Fruit fly (Drosophila melanogaster) whole organism, prepupa: ENCODE results near the gene Gr63a.

ENCODE experiments used
- Blimp-1 ChIP-seq: fragments of 200-800 bp; sonication (Bioruptor generic); optimal IDR thresholded peaks from 3 replicates; lab custom pipeline; 2017; ENCODE audit warnings: missing biosample characterization, missing genetic modification characterization, mild to moderate bottlenecking, moderate library complexity, missing genetic modification reagents
- CG10631 ChIP-seq: fragments of 200-800 bp; sonication (Bioruptor generic); optimal IDR thresholded peaks from 2 replicates; lab custom pipeline; 2016; ENCODE audit warnings: missing biosample characterization, missing genetic modification characterization
- CG10669 ChIP-seq: fragments of 200-800 bp; sonication (Bioruptor generic); optimal IDR thresholded peaks from 3 replicates; lab custom pipeline; 2018; ENCODE audit warnings: missing biosample characterization, mild to moderate bottlenecking, missing genetic modification characterization, moderate library complexity
- CG11762 ChIP-seq: fragments of 200-800 bp; sonication (Bioruptor generic); optimal IDR thresholded peaks from 3 replicates; lab custom pipeline; 2016; ENCODE audit warnings: missing biosample characterization, missing genetic modification characterization; ENCODE audit not compliant: insufficient read depth
- CG11902 ChIP-seq: fragments of 200-800 bp; sonication (Bioruptor generic); optimal IDR thresholded peaks from 3 replicates; lab custom pipeline; 2016; ENCODE audit warnings: missing biosample characterization, missing genetic modification characterization
- CG15336 ChIP-seq: fragments of 200-800 bp; sonication (Bioruptor generic); IDR thresholded peaks from 2 replicates; pipeline ENCODE4 v1.3.6; 2022; ENCODE audit warnings: missing biosample characterization, missing genetic modification characterization
- CG1621 ChIP-seq: fragments of 200-800 bp; sonication (Bioruptor generic); optimal IDR thresholded peaks from 3 replicates; lab custom pipeline; 2018; ENCODE audit warnings: missing biosample characterization, mild to moderate bottlenecking, missing genetic modification characterization
- CG16779 ChIP-seq: fragments of 200-800 bp; sonication (Bioruptor generic); optimal IDR thresholded peaks from 3 replicates; lab custom pipeline; 2017; ENCODE audit warnings: missing biosample characterization, mild to moderate bottlenecking, missing genetic modification characterization
- CG3032 ChIP-seq: fragments of 200-800 bp; optimal IDR thresholded peaks from 2 replicates; lab custom pipeline; 2019; ENCODE audit warnings: missing biosample characterization, mild to moderate bottlenecking, missing genetic modification characterization, moderate library complexity
- CG32006 ChIP-seq: fragments of 200-800 bp; sonication (Bioruptor generic); optimal IDR thresholded peaks from 3 replicates; lab custom pipeline; 2017; ENCODE audit warnings: missing biosample characterization, mild to moderate bottlenecking, missing genetic modification characterization
- CG34406 ChIP-seq: fragments of 200-800 bp; sonication (Bioruptor generic); optimal IDR thresholded peaks from 3 replicates; lab custom pipeline; 2016; ENCODE audit warnings: missing biosample characterization, missing genetic modification characterization
- CG3919 ChIP-seq: fragments of 200-800 bp; sonication (Bioruptor generic); optimal IDR thresholded peaks from 3 replicates; lab custom pipeline; 2016; ENCODE audit warnings: missing biosample characterization, missing genetic modification characterization
- CG6163 ChIP-seq: fragments of 200-800 bp; sonication (Bioruptor generic); IDR thresholded peaks from 3 replicates; pipeline ENCODE4 v1.3.6; 2022; ENCODE audit warnings: missing biosample characterization, missing genetic modification characterization
- CG6792 ChIP-seq: fragments of 200-800 bp; sonication (Bioruptor generic); optimal IDR thresholded peaks from 3 replicates; lab custom pipeline; 2016; ENCODE audit warnings: missing biosample characterization, missing genetic modification characterization
- CG6808 ChIP-seq: fragments of 200-800 bp; sonication (Bioruptor generic); optimal IDR thresholded peaks from 3 replicates; lab custom pipeline; 2017; ENCODE audit warnings: missing biosample characterization, missing genetic modification characterization, mild to moderate bottlenecking, moderate library complexity, missing genetic modification reagents
- CG7368 ChIP-seq: fragments of 200-800 bp; sonication (Bioruptor generic); optimal IDR thresholded peaks from 3 replicates; lab custom pipeline; 2016; ENCODE audit warnings: missing biosample characterization, missing genetic modification characterization
- CG8119 ChIP-seq: fragments of 200-800 bp; sonication (Bioruptor generic); IDR thresholded peaks from 3 replicates; pipeline ENCODE4 v1.3.6; 2022; ENCODE audit warnings: missing biosample characterization, missing genetic modification characterization
- Eip75B ChIP-seq: fragments of 200-800 bp; sonication (Bioruptor generic); optimal IDR thresholded peaks from 3 replicates; lab custom pipeline; 2016; ENCODE audit warnings: missing biosample characterization, missing genetic modification characterization
- Eip78C ChIP-seq: fragments of 200-800 bp; sonication (Bioruptor generic); peaks from one replicate; lab custom pipeline; 2016; ENCODE audit warnings: missing biosample characterization, missing genetic modification characterization
- Eip93F ChIP-seq: fragments of 200-800 bp; sonication (Bioruptor generic); optimal IDR thresholded peaks from 2 replicates; lab custom pipeline; 2016; ENCODE audit warnings: missing biosample characterization, mild to moderate bottlenecking, missing genetic modification characterization
- Ets21C ChIP-seq: fragments of 200-800 bp; sonication (Bioruptor generic); optimal IDR thresholded peaks from 3 replicates; lab custom pipeline; 2016; ENCODE audit warnings: missing biosample characterization, missing genetic modification characterization
- Hr38 ChIP-seq: sonication (Bioruptor generic); optimal IDR thresholded peaks from 2 replicates; lab custom pipeline; 2016; ENCODE audit warnings: missing biosample characterization, missing genetic modification characterization
- Hr39 ChIP-seq: fragments of 200-800 bp; sonication (Bioruptor generic); optimal IDR thresholded peaks from 2 replicates; lab custom pipeline; 2016; ENCODE audit warnings: missing biosample characterization, missing genetic modification characterization
- Hr4 ChIP-seq: fragments of 200-800 bp; sonication (Bioruptor generic); optimal IDR thresholded peaks from 3 replicates; lab custom pipeline; 2016; ENCODE audit warnings: missing biosample characterization, missing genetic modification characterization
- Lpt ChIP-seq: fragments of 200-800 bp; sonication (Bioruptor generic); optimal IDR thresholded peaks from 3 replicates; lab custom pipeline; 2016; ENCODE audit warnings: missing biosample characterization, missing genetic modification characterization
- Met ChIP-seq: fragments of 200-800 bp; sonication (Bioruptor generic); optimal IDR thresholded peaks from 3 replicates; lab custom pipeline; 2016; ENCODE audit warnings: missing biosample characterization, missing genetic modification characterization
- Smox ChIP-seq: fragments of 200-800 bp; sonication (Bioruptor generic); optimal IDR thresholded peaks from 3 replicates; lab custom pipeline; 2016; ENCODE audit warnings: missing biosample characterization, missing genetic modification characterization
- Sox14 ChIP-seq: fragments of 200-800 bp; sonication (Bioruptor generic); optimal IDR thresholded peaks from 3 replicates; lab custom pipeline; 2016; ENCODE audit warnings: missing biosample characterization, missing genetic modification characterization
- Sox15 ChIP-seq: fragments of 200-800 bp; sonication (Bioruptor generic); optimal IDR thresholded peaks from 3 replicates; lab custom pipeline; 2016; ENCODE audit warnings: missing biosample characterization, missing genetic modification characterization
- acj6 ChIP-seq: fragments of 200-800 bp; sonication (Bioruptor generic); optimal IDR thresholded peaks from 3 replicates; lab custom pipeline; 2016; ENCODE audit warnings: missing biosample characterization, missing genetic modification characterization
- cyc ChIP-seq: fragments of 200-800 bp; sonication (Bioruptor generic); optimal IDR thresholded peaks from 3 replicates; lab custom pipeline; 2016; ENCODE audit warnings: missing biosample characterization, missing genetic modification characterization
- dac ChIP-seq: fragments of 200-800 bp; sonication (Bioruptor generic); optimal IDR thresholded peaks from 2 replicates; lab custom pipeline; 2017; ENCODE audit warnings: missing biosample characterization, mild to moderate bottlenecking, missing genetic modification characterization
- eg ChIP-seq: fragments of 200-800 bp; sonication (Bioruptor generic); IDR thresholded peaks from 3 replicates; pipeline ENCODE4 v1.3.6; 2022; ENCODE audit warnings: missing biosample characterization, missing genetic modification characterization
- esn ChIP-seq: fragments of 200-800 bp; sonication (Bioruptor generic); optimal IDR thresholded peaks from 2 replicates; lab custom pipeline; 2016; ENCODE audit warnings: missing biosample characterization, mild to moderate bottlenecking, missing genetic modification characterization, moderate library complexity
- fd59A ChIP-seq: fragments of 200-800 bp; sonication (Bioruptor generic); optimal IDR thresholded peaks from 2 replicates; lab custom pipeline; 2017; ENCODE audit warnings: missing biosample characterization, mild to moderate bottlenecking, missing genetic modification characterization, missing genetic modification reagents
- net ChIP-seq: fragments of 200-800 bp; sonication (Bioruptor generic); optimal IDR thresholded peaks from 3 replicates; lab custom pipeline; 2016; ENCODE audit warnings: missing biosample characterization, missing genetic modification characterization
- pdm3 ChIP-seq: fragments of 200-800 bp; sonication (Bioruptor generic); optimal IDR thresholded peaks from 3 replicates; lab custom pipeline; 2016; ENCODE audit warnings: missing biosample characterization, missing genetic modification characterization
- salr ChIP-seq, 2 experiments: fragments of 200-800 bp; sonication (Bioruptor generic); optimal IDR thresholded peaks; 3 replicates each; lab custom pipeline; 2016 to 2018; ENCODE audit warnings: missing biosample characterization in 2 of 2, missing genetic modification characterization in 2 of 2, mild to moderate bottlenecking in 1 of 2
- spab ChIP-seq: fragments of 200-800 bp; sonication (Bioruptor generic); optimal IDR thresholded peaks from 2 replicates; lab custom pipeline; 2017; ENCODE audit warnings: missing biosample characterization, mild to moderate bottlenecking, missing genetic modification characterization, missing genetic modification reagents
- ss ChIP-seq, 2 experiments: fragments of 200-800 bp; sonication (Bioruptor generic); optimal IDR thresholded peaks; 2 replicates in 1 of 2; 3 replicates in 1 of 2; lab custom pipeline; 2017 to 2018; ENCODE audit warnings: mild to moderate bottlenecking in 2 of 2, missing biosample characterization in 2 of 2, missing genetic modification characterization in 2 of 2, moderate library complexity in 1 of 2
- svp ChIP-seq: fragments of 200-800 bp; sonication (Bioruptor generic); peaks from one replicate; lab custom pipeline; 2016; ENCODE audit warnings: missing biosample characterization, missing genetic modification characterization
- topi ChIP-seq: fragments of 200-800 bp; sonication (Bioruptor generic); optimal IDR thresholded peaks from 3 replicates; lab custom pipeline; 2016; ENCODE audit warnings: missing biosample characterization, missing genetic modification characterization
- vri ChIP-seq: fragments of 200-800 bp; sonication (Bioruptor generic); optimal IDR thresholded peaks from 3 replicates; lab custom pipeline; 2016; ENCODE audit warnings: missing biosample characterization, mild to moderate bottlenecking, missing genetic modification characterization

Gr63a gene

dm6 chr3L:3849763-3850162, 46.6 kb downstream of the Gr63a start:
- TF ChIP-seq CG7368 (GFP tag; lab: Kevin White, UChicago) (no peak), spab (no peak), acj6 (GFP tag; lab: Kevin White, UChicago) (no peak), CG6808 (GFP tag; lab: Kevin White, UChicago) (no peak), Eip78C (GFP tag; lab: Kevin White, UChicago) (no peak)
- TF ChIP-seq, all 60 proteins: peak for 0

- TF ChIP-seq salr (GFP tag; optimal IDR thresholded peaks at IDR 0.05; lab: Kevin White, UChicago) = no peak
- no peak for TF ChIP-seq net (GFP tag; lab: Kevin White, UChicago)
- TF ChIP-seq Lpt (GFP tag; lab: Kevin White, UChicago) = no peak
- no peak for TF ChIP-seq Met (GFP tag; lab: Kevin White, UChicago)
- TF ChIP-seq Eip93F (GFP tag; lab: Kevin White, UChicago) = no peak
- no peak for TF ChIP-seq Hr38
- TF ChIP-seq CG15336 (GFP tag; lab: Robert Waterston, UW) = no peak
- no peak for TF ChIP-seq Hr4 (GFP tag; lab: Kevin White, UChicago)
- TF ChIP-seq CG34406 (GFP tag; lab: Kevin White, UChicago) = no peak
- no peak for TF ChIP-seq Eip75B (GFP tag; lab: Kevin White, UChicago)
- no peak for TF ChIP-seq vri (GFP tag; lab: Kevin White, UChicago)
- no peak for TF ChIP-seq esn (GFP tag; lab: Kevin White, UChicago)
Observed at dm6 chr3L:3848687-3849270, 47.6 kb downstream of the Gr63a start.

dm6 chr3L:3847810-3848326, 48.5 kb downstream of the Gr63a start:
- TF ChIP-seq CG32006 (no peak), CG11762 (GFP tag; lab: Kevin White, UChicago) (no peak)
- TF ChIP-seq, all 60 proteins: peak for 0

dm6 chr3L:3845815-3846375, 50.5 kb downstream of the Gr63a start, which contains the start of gene Awh:
Gene Awh, plus strand, starts transcription at chr3L:3846206.
- TF ChIP-seq CG16779 (tag; lab: Kevin White, UChicago) (no peak), CG6808 (GFP tag; lab: Kevin White, UChicago) (no peak), Hr39 (GFP tag; lab: Kevin White, UChicago) (no peak), Smox (GFP tag; lab: Kevin White, UChicago) (no peak), svp (GFP tag; lab: Kevin White, UChicago) (no peak), CG8119 (GFP tag; lab: Robert Waterston, UW) (no peak; the same call in 2 of the 3 replicates), Eip93F (GFP tag; lab: Kevin White, UChicago) (no peak), fd59A (no peak), CG1621 (tag; lab: Kevin White, UChicago) (peak; percentile 34), vri (GFP tag; lab: Kevin White, UChicago) (no peak), Eip78C (GFP tag; lab: Kevin White, UChicago) (peak; percentile 66), Blimp-1 (no peak), dac (GFP tag; lab: Kevin White, UChicago) (no peak), Ets21C (GFP tag; lab: Kevin White, UChicago) (no peak), CG6792 (GFP tag; lab: Kevin White, UChicago) (no peak), CG10669 (GFP tag; lab: Kevin White, UChicago) (no peak), esn (GFP tag; lab: Kevin White, UChicago) (peak; percentile 10), CG7368 (GFP tag; lab: Kevin White, UChicago) (no peak), eg (GFP tag; lab: Robert Waterston, UW) (0 out of 3 replicates have a peak, but pooled peaks have one; percentile 45), CG3919 (peak; percentile 35), Sox14 (GFP tag; lab: Kevin White, UChicago) (no peak), Sox15 (GFP tag; lab: Kevin White, UChicago) (no peak), pdm3 (no peak), CG3032 (tag; lab: Kevin White, UChicago) (no peak), CG11902 (GFP tag; lab: Kevin White, UChicago) (no peak), cyc (GFP tag; lab: Kevin White, UChicago) (no peak), CG32006 (no peak), topi (GFP tag; lab: Kevin White, UChicago) (no peak), ss (GFP tag; optimal IDR thresholded peaks at IDR 0.05; lab: Kevin White, UChicago) (peak in 1 of 2 experiments; percentile 61), Met (GFP tag; lab: Kevin White, UChicago) (no peak), Hr38 (no peak), CG6163 (GFP tag; lab: Robert Waterston, UW) (peak; percentile 29; the same call in 1 of the 3 replicates), CG15336 (GFP tag; lab: Robert Waterston, UW) (peak; percentile 35; the same call in 1 of the 2 replicates), CG10631 (GFP tag; lab: Kevin White, UChicago) (no peak), Hr4 (GFP tag; lab: Kevin White, UChicago) (no peak)
